Worm (Caenorhabditis elegans): ENCODE measurements around the gene F45E10.2.

F45E10.2 gene

ce11 chrII:11015210-11015609 lies 39.9 kb downstream of the F45E10.2 start:
- TF ChIP-seq pha-2 (tag; optimal IDR thresholded peaks at IDR 0.05) (no peak), ceh-2 (tag; optimal IDR thresholded peaks at IDR 0.05) (no peak), ceh-34 (tag; optimal IDR thresholded peaks at IDR 0.05) (no peak), nhr-232 (tag; optimal IDR thresholded peaks at IDR 0.05) (no peak), pax-1 (tag; optimal IDR thresholded peaks at IDR 0.05) (no peak), sox-4 (tag; optimal IDR thresholded peaks at IDR 0.05) (no peak), ztf-16 (tag; optimal IDR thresholded peaks at IDR 0.05) (no peak), K09A11.1 (tag; optimal IDR thresholded peaks at IDR 0.05; ENCODE audit: insufficient read depth) (no peak)

- TF ChIP-seq hlh-15 (tag; optimal IDR thresholded peaks at IDR 0.05), result no peak
- no peak for TF ChIP-seq ceh-19 (GFP tag; optimal IDR thresholded peaks at IDR 0.05)
- no peak for TF ChIP-seq ceh-22 (tag; optimal IDR thresholded peaks at IDR 0.05)
- TF ChIP-seq ceh-30 (tag; optimal IDR thresholded peaks at IDR 0.05), result no peak
- no peak for TF ChIP-seq pha-2 (tag; optimal IDR thresholded peaks at IDR 0.05)
- TF ChIP-seq npax-4 (tag; optimal IDR thresholded peaks at IDR 0.05), result no peak
- TF ChIP-seq odd-2 (tag; optimal IDR thresholded peaks at IDR 0.05), result no peak
Measured at ce11 chrII:11013667-11014066, 41.5 kb downstream of the F45E10.2 start, which contains the start of gene col-81. Gene col-81 (minus strand): TSS chrII:11013767.

- TF ChIP-seq pqm-1 (tag; optimal IDR thresholded peaks at IDR 0.05) (no peak), ceh-9 (tag; optimal IDR thresholded peaks at IDR 0.05) (no peak), K02D7.2 (tag; optimal IDR thresholded peaks at IDR 0.05) (no peak), mec-3 (tag; optimal IDR thresholded peaks at IDR 0.05; ENCODE audit: borderline replicate concordance) (peak; percentile 6)
Measured at ce11 chrII:11012532-11013179, 42.5 kb downstream of the F45E10.2 start.

- TF ChIP-seq dmd-4 (tag; optimal IDR thresholded peaks at IDR 0.05; ENCODE audit: borderline replicate concordance), result no peak
- TF ChIP-seq pqm-1 (tag; optimal IDR thresholded peaks at IDR 0.05), result no peak
Measured at ce11 chrII:11010914-11011313, 44.2 kb downstream of the F45E10.2 start.

ce11 chrII:11004381-11004780 lies 50.7 kb downstream of the F45E10.2 start:
- no peak for TF ChIP-seq ceh-9 (tag; optimal IDR thresholded peaks at IDR 0.05)
- no peak for TF ChIP-seq nfya-1 (tag; optimal IDR thresholded peaks at IDR 0.05)
- no peak for TF ChIP-seq hlh-8 (tag; optimal IDR thresholded peaks at IDR 0.05)
- TF ChIP-seq ahr-1 (tag; optimal IDR thresholded peaks at IDR 0.05), result no peak
- TF ChIP-seq sdc-2 (tag; optimal IDR thresholded peaks at IDR 0.05), result no peak
- no peak for TF ChIP-seq pha-2 (tag; optimal IDR thresholded peaks at IDR 0.05)
- no peak for TF ChIP-seq madf-2 (tag; optimal IDR thresholded peaks at IDR 0.05)
- no peak for TF ChIP-seq ceh-34 (tag; optimal IDR thresholded peaks at IDR 0.05)
- TF ChIP-seq ama-1 (optimal IDR thresholded peaks at IDR 0.05), result no peak
- no peak for TF ChIP-seq rnt-1 (tag; optimal IDR thresholded peaks at IDR 0.05)
- no peak for TF ChIP-seq ceh-6 (GFP tag; optimal IDR thresholded peaks at IDR 0.05)
- TF ChIP-seq pros-1 (tag; optimal IDR thresholded peaks at IDR 0.05), result no peak
- TF ChIP-seq lim-6 (tag; optimal IDR thresholded peaks at IDR 0.05), result no peak
- no peak for TF ChIP-seq mec-3 (tag; optimal IDR thresholded peaks at IDR 0.05; ENCODE audit: borderline replicate concordance)
- no peak for TF ChIP-seq ets-4 (tag; optimal IDR thresholded peaks at IDR 0.05)
- TF ChIP-seq elt-4 (tag; optimal IDR thresholded peaks at IDR 0.05), result no peak

All from whole organism, late embryonic.